Worm (Caenorhabditis elegans) whole organism, young adult: Measurements from ENCODE around the gene F59A6.10.

Experiments
- B0019.2 ChIP-seq: fragments of 200-800 bp; sonication (Bioruptor generic); conservative IDR thresholded peaks from 2 replicates; pipeline ENCODE4 v1.3.6; 2022; ENCODE audit warnings: missing genetic modification reagents, missing genetic modification characterization, missing compliant biosample characterization
- B0336.3 ChIP-seq: fragments of 200-800 bp; sonication (Bioruptor generic); IDR thresholded peaks from 2 replicates; pipeline ENCODE4 v1.3.6; 2022; ENCODE audit warnings: missing genetic modification characterization, missing compliant biosample characterization
- D2030.7 ChIP-seq: fragments of 200-800 bp; sonication (Bioruptor generic); IDR thresholded peaks from 2 replicates; pipeline ENCODE4 v1.3.6; 2022; ENCODE audit warnings: missing genetic modification reagents, missing genetic modification characterization, missing compliant biosample characterization
- F22D6.2 ChIP-seq: sonication (generic microtip); optimal IDR thresholded peaks from 2 replicates; lab custom pipeline; 2016; ENCODE audit warnings: mild to moderate bottlenecking, missing genetic modification characterization, missing compliant biosample characterization
- F33H1.4 ChIP-seq: fragments of 200-800 bp; sonication (Bioruptor generic); IDR thresholded peaks from 2 replicates; pipeline ENCODE4 v1.3.6; 2022; ENCODE audit warnings: missing genetic modification reagents, missing genetic modification characterization, missing compliant biosample characterization
- F37B4.10 ChIP-seq: fragments of 200-800 bp; sonication (Bioruptor generic); IDR thresholded peaks from 2 replicates; pipeline ENCODE4 v1.3.6; 2022; ENCODE audit warnings: missing genetic modification characterization, missing compliant biosample characterization
- F39B2.1 ChIP-seq: fragments of 200-800 bp; sonication (Bioruptor generic); IDR thresholded peaks from 2 replicates; pipeline ENCODE4 v1.3.6; 2022; ENCODE audit warnings: missing genetic modification reagents, missing genetic modification characterization, missing compliant biosample characterization
- F52B5.7 ChIP-seq: sonication (generic microtip); optimal IDR thresholded peaks from 2 replicates; lab custom pipeline; 2016; ENCODE audit warnings: mild to moderate bottlenecking, missing genetic modification characterization, missing compliant biosample characterization
- F57A8.1 ChIP-seq: fragments of 200-800 bp; sonication (Bioruptor generic); optimal IDR thresholded peaks from 2 replicates; lab custom pipeline; 2018; ENCODE audit warnings: mild to moderate bottlenecking, missing genetic modification characterization, moderate library complexity, missing compliant biosample characterization
- K12H6.12 ChIP-seq: fragments of 200-800 bp; sonication (Bioruptor generic); optimal IDR thresholded peaks from 2 replicates; lab custom pipeline; 2018; ENCODE audit warnings: mild to moderate bottlenecking, missing genetic modification characterization, missing compliant biosample characterization
- Y79H2A.3 ChIP-seq: fragments of 200-800 bp; sonication (Bioruptor generic); conservative IDR thresholded peaks from 2 replicates; pipeline ENCODE4 v1.3.6; 2022; ENCODE audit warnings: missing genetic modification reagents, missing genetic modification characterization, missing compliant biosample characterization
- akir-1 ChIP-seq: fragments of 200-800 bp; sonication (Bioruptor generic); optimal IDR thresholded peaks from 2 replicates; lab custom pipeline; 2018; ENCODE audit warnings: mild to moderate bottlenecking, missing genetic modification characterization, moderate library complexity, missing compliant biosample characterization
- atf-7 ChIP-seq: sonication (generic microtip); optimal IDR thresholded peaks from 2 replicates; lab custom pipeline; 2017; ENCODE audit warnings: mild to moderate bottlenecking, missing genetic modification characterization, missing compliant biosample characterization
- ccch-3 ChIP-seq: fragments of 200-800 bp; sonication (Bioruptor generic); optimal IDR thresholded peaks from 2 replicates; lab custom pipeline; 2018; ENCODE audit warnings: mild to moderate bottlenecking, missing genetic modification characterization, missing compliant biosample characterization
- cebp-1 ChIP-seq, 2 experiments: fragments of 200-800 bp in 1 of 2; sonication (Bioruptor generic) in 1 of 2; sonication (generic microtip) in 1 of 2; IDR thresholded peaks in 1 of 2; optimal IDR thresholded peaks in 1 of 2; 2 replicates each; pipeline versions ENCODE4 v1.3.6 to Lab custom; 2017 to 2022; ENCODE audit warnings: missing compliant biosample characterization in 2 of 2, missing genetic modification characterization in 2 of 2, mild to moderate bottlenecking in 1 of 2, missing genetic modification reagents in 1 of 2, moderate library complexity in 1 of 2
- ceh-27 ChIP-seq: fragments of 200-800 bp; sonication (Bioruptor generic); optimal IDR thresholded peaks from 2 replicates; lab custom pipeline; 2018; ENCODE audit warnings: mild to moderate bottlenecking, missing genetic modification characterization, moderate library complexity, missing compliant biosample characterization
- chd-7 ChIP-seq: sonication (generic microtip); optimal IDR thresholded peaks from 2 replicates; lab custom pipeline; 2016; ENCODE audit warnings: mild to moderate bottlenecking, missing genetic modification characterization, moderate library complexity, missing compliant biosample characterization
- die-1 ChIP-seq: sonication (generic microtip); optimal IDR thresholded peaks from 2 replicates; lab custom pipeline; 2016; ENCODE audit warnings: missing genotype, mild to moderate bottlenecking, missing genetic modification characterization, missing compliant biosample characterization
- egl-18 ChIP-seq: fragments of 200-800 bp; sonication (Bioruptor generic); IDR thresholded peaks from 2 replicates; pipeline ENCODE4 v1.3.6; 2022; ENCODE audit warnings: missing genetic modification reagents, missing genetic modification characterization, missing compliant biosample characterization
- gei-17 ChIP-seq: fragments of 200-800 bp; sonication (Bioruptor generic); optimal IDR thresholded peaks from 2 replicates; lab custom pipeline; 2018; ENCODE audit warnings: mild to moderate bottlenecking, missing genetic modification characterization, missing compliant biosample characterization
- lag-1 ChIP-seq: fragments of 200-800 bp; sonication (Bioruptor generic); IDR thresholded peaks from 2 replicates; pipeline ENCODE4 v1.3.6; 2022; ENCODE audit warnings: missing genetic modification reagents, missing genetic modification characterization, missing compliant biosample characterization
- lsl-1 ChIP-seq: fragments of 200-800 bp; sonication (Bioruptor generic); optimal IDR thresholded peaks from 2 replicates; lab custom pipeline; 2018; ENCODE audit warnings: mild to moderate bottlenecking, missing genetic modification characterization, moderate library complexity, missing compliant biosample characterization
- madf-8 ChIP-seq: fragments of 200-800 bp; sonication (Bioruptor generic); conservative IDR thresholded peaks from 2 replicates; pipeline ENCODE4 v1.3.6; 2022; ENCODE audit warnings: missing genetic modification reagents, missing genetic modification characterization, missing compliant biosample characterization
- mcd-1 ChIP-seq: fragments of 200-800 bp; sonication (Bioruptor generic); IDR thresholded peaks from 2 replicates; pipeline ENCODE4 v1.3.6; 2022; ENCODE audit warnings: missing genetic modification reagents, missing genetic modification characterization, missing compliant biosample characterization
- mel-28 ChIP-seq: sonication (generic microtip); optimal IDR thresholded peaks from 2 replicates; lab custom pipeline; 2016; ENCODE audit warnings: borderline replicate concordance, mild to moderate bottlenecking, missing genetic modification characterization, missing compliant biosample characterization
- nhr-179 ChIP-seq: sonication (generic microtip); optimal IDR thresholded peaks from 2 replicates; lab custom pipeline; 2016; ENCODE audit warnings: mild to moderate bottlenecking, missing genetic modification characterization, missing compliant biosample characterization
- nhr-90 ChIP-seq: sonication (generic microtip); optimal IDR thresholded peaks from 2 replicates; lab custom pipeline; 2016; ENCODE audit warnings: missing genotype, mild to moderate bottlenecking, missing genetic modification characterization, missing compliant biosample characterization
- pha-4 ChIP-seq: fragments of 150-350 bp; sonication (generic microtip); optimal IDR thresholded peaks from 2 replicates; lab custom pipeline; 2014; ENCODE audit warnings: missing biosample characterization, missing genetic modification reagents, missing genetic modification characterization
- rpc-1 ChIP-seq, 2 experiments: fragments of 150-350 bp in 1 of 2; sonication (generic microtip) in 1 of 2; optimal IDR thresholded peaks; 2 replicates each; lab custom pipeline; 2014 to 2018; ENCODE audit warnings: missing biosample characterization in 1 of 2, missing genetic modification characterization in 1 of 2, missing genetic modification reagents in 1 of 2, missing genotype in 1 of 2
- tbp1 ChIP-seq: fragments of 200-800 bp; sonication (Bioruptor generic); optimal IDR thresholded peaks from 2 replicates; lab custom pipeline; 2018; ENCODE audit warnings: mild to moderate bottlenecking, missing genetic modification characterization, missing compliant biosample characterization
- tlf-1 ChIP-seq: fragments of 200-800 bp; sonication (Bioruptor generic); optimal IDR thresholded peaks from 2 replicates; lab custom pipeline; 2018; ENCODE audit warnings: mild to moderate bottlenecking, missing genetic modification characterization, missing compliant biosample characterization
- zim-3 ChIP-seq: sonication (generic microtip); optimal IDR thresholded peaks from 2 replicates; lab custom pipeline; 2017; ENCODE audit warnings: mild to moderate bottlenecking, missing genetic modification characterization, moderate library complexity, missing compliant biosample characterization
- ztf-18 ChIP-seq: sonication (generic microtip); optimal IDR thresholded peaks from 2 replicates; lab custom pipeline; 2016; ENCODE audit warnings: missing genotype, mild to moderate bottlenecking, missing genetic modification characterization, missing compliant biosample characterization
- ztf-22 ChIP-seq: fragments of 200-800 bp; sonication (Bioruptor generic); optimal IDR thresholded peaks from 2 replicates; lab custom pipeline; 2018; ENCODE audit warnings: mild to moderate bottlenecking, missing genetic modification characterization, moderate library complexity, missing compliant biosample characterization
- ztf-26 ChIP-seq: sonication (generic microtip); optimal IDR thresholded peaks from 2 replicates; lab custom pipeline; 2017; ENCODE audit warnings: missing genetic modification characterization, missing compliant biosample characterization
- ztf-6 ChIP-seq: fragments of 200-800 bp; sonication (Bioruptor generic); IDR thresholded peaks from 2 replicates; pipeline ENCODE4 v1.3.6; 2022; ENCODE audit warnings: missing genetic modification reagents, missing genetic modification characterization, missing compliant biosample characterization

Gene F59A6.10

ce11 chrII:4993530-4994192, 10.1 kb upstream of the F59A6.10 start, which contains the start of the genes eif-1 and vps-24 (continued):
- TF ChIP-seq cebp-1 (GFP tag; IDR thresholded peaks at IDR 0.05; lab: Robert Waterston, UW) (no peak), cebp-1 (tag; optimal IDR thresholded peaks at IDR 0.05; lab: Kevin White, UChicago) (peak; percentile 45), F33H1.4 (GFP tag; lab: Robert Waterston, UW) (no peak), K12H6.12 (tag; lab: Kevin White, UChicago) (no peak), chd-7 (tag; lab: Kevin White, UChicago) (no peak), F52B5.7 (tag; lab: Kevin White, UChicago) (no peak), gei-17 (GFP tag; lab: Kevin White, UChicago) (no peak), nhr-90 (tag; lab: Kevin White, UChicago) (no peak), B0019.2 (GFP tag; lab: Robert Waterston, UW) (peak; percentile 56; the same call in 1 of the 2 replicates), pha-4 (tag; lab: Kevin White, UChicago) (no peak), ztf-18 (tag; lab: Kevin White, UChicago) (no peak), F57A8.1 (GFP tag; lab: Kevin White, UChicago) (no peak), D2030.7 (no peak), mel-28 (no peak), lsl-1 (GFP tag; lab: Kevin White, UChicago) (peak; percentile 48), egl-18 (no peak), ztf-6 (GFP tag; lab: Robert Waterston, UW) (no peak; the same call in 1 of the 2 replicates), die-1 (tag; lab: Kevin White, UChicago) (no peak), F22D6.2 (tag; lab: Kevin White, UChicago) (no peak), ceh-27 (no peak), lag-1 (GFP tag; lab: Robert Waterston, UW) (no peak), madf-8 (no peak), Y79H2A.3 (GFP tag; lab: Robert Waterston, UW) (no peak), B0336.3 (no peak), atf-7 (tag; lab: Kevin White, UChicago) (no peak), F39B2.1 (GFP tag; lab: Robert Waterston, UW) (no peak), rpc-1 (optimal IDR thresholded peaks at IDR 0.05; lab: Kevin White, UChicago) (no peak), rpc-1 (tag; optimal IDR thresholded peaks at IDR 0.05; lab: Kevin White, UChicago) (no peak), tlf-1 (GFP tag; lab: Kevin White, UChicago) (no peak), tbp1 (GFP tag; lab: Kevin White, UChicago) (no peak), zim-3 (tag; lab: Kevin White, UChicago) (no peak), ztf-26 (no peak), ccch-3 (no peak), mcd-1 (GFP tag; lab: Robert Waterston, UW) (peak; percentile 42; the same call in 1 of the 2 replicates), nhr-179 (tag; lab: Kevin White, UChicago) (no peak), F37B4.10 (GFP tag; lab: Robert Waterston, UW) (no peak), ztf-22 (no peak)

DNA sequence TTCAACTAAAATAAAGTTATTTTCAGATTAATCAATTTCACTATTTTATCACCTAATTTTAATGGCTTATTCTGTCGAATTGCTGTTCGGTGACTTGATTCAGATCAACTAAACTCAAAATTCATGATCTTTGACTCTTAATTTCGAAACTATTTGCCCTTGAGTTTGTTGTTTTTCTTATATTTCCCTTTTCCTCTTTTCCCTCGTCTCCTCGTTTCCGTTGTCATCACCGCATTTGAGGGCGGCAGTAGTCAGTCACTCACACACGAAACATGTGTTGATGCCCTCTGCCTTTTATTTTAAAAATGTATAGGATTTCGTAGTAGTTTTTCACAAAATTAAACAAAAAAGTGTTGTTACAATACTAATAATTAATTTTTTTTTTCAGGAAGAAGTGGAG, 8.8 kb upstream of the F59A6.10 start, which contains the start of gene rnh-1.0:
Gene rnh-1.0, plus strand, starts transcription at position 389 of the 400 bp plus-strand sequence.
- TF ChIP-seq cebp-1 (GFP tag; IDR thresholded peaks at IDR 0.05; lab: Robert Waterston, UW): no peak
- peak; percentile 37 for TF ChIP-seq cebp-1 (tag; optimal IDR thresholded peaks at IDR 0.05; lab: Kevin White, UChicago)
- TF ChIP-seq akir-1 (GFP tag; lab: Kevin White, UChicago): no peak
